Fruit fly (Drosophila melanogaster) whole organism, embryonic: ENCODE data around the gene CG2767.

Experiments used
- Abd-B ChIP-seq: fragments of 200-800 bp; sonication (Bioruptor generic); optimal IDR thresholded peaks from 2 replicates; lab custom pipeline; 2018; ENCODE audit warnings: missing biosample characterization, mild to moderate bottlenecking, missing genetic modification characterization, moderate library complexity
- CG10274 ChIP-seq: fragments of 200-800 bp; sonication (Bioruptor generic); optimal IDR thresholded peaks from 3 replicates; lab custom pipeline; 2017; ENCODE audit warnings: missing biosample characterization, mild to moderate bottlenecking, missing genetic modification characterization
- CG12391 ChIP-seq: fragments of 200-800 bp; sonication (Bioruptor generic); optimal IDR thresholded peaks from 3 replicates; lab custom pipeline; 2018; ENCODE audit warnings: missing biosample characterization, mild to moderate bottlenecking, missing genetic modification characterization, moderate library complexity
- CG13624 ChIP-seq: fragments of 200-800 bp; sonication (Bioruptor generic); optimal IDR thresholded peaks from 2 replicates; lab custom pipeline; 2016; ENCODE audit warnings: missing biosample characterization, missing genetic modification characterization
- CG13775 ChIP-seq: fragments of 200-800 bp; sonication (Bioruptor generic); optimal IDR thresholded peaks from 3 replicates; lab custom pipeline; 2017; ENCODE audit warnings: missing biosample characterization, mild to moderate bottlenecking, missing genetic modification characterization
- CG14014 ChIP-seq: fragments of 200-800 bp; sonication (Bioruptor generic); IDR thresholded peaks from 2 replicates; pipeline ENCODE4 v1.3.6; 2022; ENCODE audit warnings: missing biosample characterization, missing genetic modification characterization
- CG1602 ChIP-seq: fragments of 200-800 bp; sonication (Bioruptor generic); optimal IDR thresholded peaks from 3 replicates; lab custom pipeline; 2016; ENCODE audit warnings: missing biosample characterization, missing genetic modification characterization
- CG18476 ChIP-seq: fragments of 200-800 bp; sonication (Bioruptor generic); optimal IDR thresholded peaks from 2 replicates; lab custom pipeline; 2016; ENCODE audit warnings: missing biosample characterization, mild to moderate bottlenecking, missing genetic modification characterization
- CG18619 ChIP-seq: fragments of 200-800 bp; sonication (Bioruptor generic); optimal IDR thresholded peaks from 3 replicates; lab custom pipeline; 2017; ENCODE audit warnings: missing biosample characterization, mild to moderate bottlenecking, missing genetic modification characterization
- CG2712 ChIP-seq: fragments of 200-800 bp; optimal IDR thresholded peaks from 3 replicates; lab custom pipeline; 2019; ENCODE audit warnings: missing biosample characterization, mild to moderate bottlenecking, missing genetic modification characterization, moderate library complexity
- CG3847 ChIP-seq: fragments of 200-800 bp; sonication (Bioruptor generic); IDR thresholded peaks from 2 replicates; pipeline ENCODE4 v1.3.6; 2022; ENCODE audit warnings: missing biosample characterization, missing genetic modification characterization
- CG42726 ChIP-seq: fragments of 200-800 bp; sonication (Bioruptor generic); IDR thresholded peaks from 2 replicates; pipeline ENCODE4 v1.3.6; 2022; ENCODE audit warnings: missing biosample characterization, missing genetic modification characterization; ENCODE audit not compliant: partially characterized antibody
- CG4404 ChIP-seq: fragments of 200-800 bp; sonication (Bioruptor generic); IDR thresholded peaks from 2 replicates; pipeline ENCODE4 v1.3.6; 2022; ENCODE audit warnings: missing biosample characterization, missing genetic modification characterization
- CG6254 ChIP-seq: fragments of 200-800 bp; sonication (Bioruptor generic); optimal IDR thresholded peaks from 3 replicates; lab custom pipeline; 2017; ENCODE audit warnings: mild to moderate bottlenecking, missing biosample characterization, missing genetic modification reagents, missing genetic modification characterization
- CG6791 ChIP-seq: fragments of 200-800 bp; sonication (Bioruptor generic); IDR thresholded peaks from 3 replicates; pipeline ENCODE4 v1.3.6; 2022; ENCODE audit warnings: missing biosample characterization, missing genetic modification characterization; ENCODE audit not compliant: partially characterized antibody
- CG8944 ChIP-seq: fragments of 200-800 bp; sonication (Bioruptor generic); optimal IDR thresholded peaks from 3 replicates; lab custom pipeline; 2016; ENCODE audit warnings: missing biosample characterization, missing genetic modification characterization
- CG9817 ChIP-seq: fragments of 200-800 bp; sonication (Bioruptor generic); optimal IDR thresholded peaks from 2 replicates; lab custom pipeline; 2018; ENCODE audit warnings: missing biosample characterization, mild to moderate bottlenecking, missing genetic modification characterization, moderate library complexity
- Dbx ChIP-seq: fragments of 200-800 bp; sonication (Bioruptor generic); IDR thresholded peaks from 3 replicates; pipeline ENCODE4 v1.3.6; 2022; ENCODE audit warnings: missing biosample characterization, missing genetic modification characterization
- Doc3 ChIP-seq: fragments of 200-800 bp; sonication (Bioruptor generic); IDR thresholded peaks from 3 replicates; pipeline ENCODE4 v1.3.6; 2022; ENCODE audit warnings: missing biosample characterization, missing genetic modification characterization; ENCODE audit not compliant: partially characterized antibody
- Elba2 ChIP-seq: fragments of 200-800 bp; sonication (Bioruptor generic); optimal IDR thresholded peaks from 3 replicates; lab custom pipeline; 2016; ENCODE audit warnings: missing biosample characterization, missing genetic modification characterization
- Gug ChIP-seq: fragments of 200-800 bp; sonication (Bioruptor generic); IDR thresholded peaks from 4 replicates; pipeline ENCODE4 v1.3.6; 2022; ENCODE audit warnings: missing biosample characterization, missing genetic modification characterization
- H15 ChIP-seq: fragments of 200-800 bp; sonication (Bioruptor generic); IDR thresholded peaks from 3 replicates; pipeline ENCODE4 v1.3.6; 2022; ENCODE audit warnings: missing biosample characterization, missing genetic modification characterization
- Lhr ChIP-seq: fragments of 200-800 bp; sonication (Bioruptor generic); optimal IDR thresholded peaks from 3 replicates; lab custom pipeline; 2017; ENCODE audit warnings: mild to moderate bottlenecking, missing biosample characterization, missing genetic modification reagents, missing genetic modification characterization
- Rx ChIP-seq: fragments of 200-800 bp; sonication (Bioruptor generic); IDR thresholded peaks from 2 replicates; pipeline ENCODE4 v1.3.6; 2022; ENCODE audit warnings: missing biosample characterization, missing genetic modification characterization
- Six4 ChIP-seq: fragments of 200-800 bp; sonication (Bioruptor generic); optimal IDR thresholded peaks from 2 replicates; lab custom pipeline; 2016; ENCODE audit warnings: missing biosample characterization, missing genetic modification characterization
- Sry-δ ChIP-seq: fragments of 200-800 bp; sonication (Bioruptor generic); optimal IDR thresholded peaks from 2 replicates; lab custom pipeline; 2016; ENCODE audit warnings: missing biosample characterization, missing genetic modification characterization
- al ChIP-seq: fragments of 200-800 bp; sonication (Bioruptor generic); IDR thresholded peaks from 2 replicates; pipeline ENCODE4 v1.3.6; 2022; ENCODE audit warnings: missing biosample characterization, missing genetic modification characterization
- bab2 ChIP-seq: fragments of 200-800 bp; sonication (Bioruptor generic); optimal IDR thresholded peaks from 2 replicates; lab custom pipeline; 2016; ENCODE audit warnings: missing biosample characterization, missing genetic modification characterization
- bcd ChIP-seq: fragments of 200-800 bp; sonication (Bioruptor generic); optimal IDR thresholded peaks from 2 replicates; lab custom pipeline; 2017; ENCODE audit warnings: missing biosample characterization, mild to moderate bottlenecking, missing genetic modification characterization
- chinmo ChIP-seq: fragments of 200-800 bp; sonication (Bioruptor generic); IDR thresholded peaks from 4 replicates; pipeline ENCODE4 v1.3.6; 2022; ENCODE audit warnings: missing biosample characterization, missing genetic modification characterization; ENCODE audit not compliant: partially characterized antibody
- chm ChIP-seq: fragments of 200-800 bp; sonication (Bioruptor generic); IDR thresholded peaks from 2 replicates; pipeline ENCODE4 v1.3.6; 2022; ENCODE audit warnings: missing biosample characterization, missing genetic modification characterization
- chn ChIP-seq: fragments of 200-800 bp; sonication (Bioruptor generic); optimal IDR thresholded peaks from 2 replicates; lab custom pipeline; 2016; ENCODE audit warnings: missing biosample characterization, missing genetic modification characterization
- ci ChIP-seq: fragments of 200-800 bp; sonication (Bioruptor generic); IDR thresholded peaks from 3 replicates; pipeline ENCODE4 v1.3.6; 2022; ENCODE audit warnings: missing biosample characterization, missing genetic modification characterization
- corto ChIP-seq: fragments of 200-800 bp; sonication (Bioruptor generic); optimal IDR thresholded peaks from 2 replicates; lab custom pipeline; 2016; ENCODE audit warnings: missing biosample characterization, mild to moderate bottlenecking, missing genetic modification characterization, moderate library complexity
- dm ChIP-seq: fragments of 200-800 bp; sonication (Bioruptor generic); optimal IDR thresholded peaks from 3 replicates; lab custom pipeline; 2016; ENCODE audit warnings: missing biosample characterization, missing genetic modification characterization
- fd102C ChIP-seq: fragments of 200-800 bp; sonication (Bioruptor generic); optimal IDR thresholded peaks from 2 replicates; lab custom pipeline; 2018; ENCODE audit warnings: missing biosample characterization, mild to moderate bottlenecking, missing genetic modification characterization, moderate library complexity
- fd64A ChIP-seq: fragments of 200-800 bp; sonication (Bioruptor generic); optimal IDR thresholded peaks from 3 replicates; lab custom pipeline; 2018; ENCODE audit warnings: missing biosample characterization, mild to moderate bottlenecking, missing genetic modification characterization
- fd96Cb ChIP-seq: fragments of 200-800 bp; sonication (Bioruptor generic); optimal IDR thresholded peaks from 2 replicates; lab custom pipeline; 2018; ENCODE audit warnings: missing biosample characterization, mild to moderate bottlenecking, missing genetic modification characterization, moderate library complexity
- her ChIP-seq: fragments of 200-800 bp; sonication (Bioruptor generic); optimal IDR thresholded peaks from 2 replicates; lab custom pipeline; 2016; ENCODE audit warnings: missing biosample characterization, missing genetic modification characterization
- ind ChIP-seq: fragments of 200-800 bp; sonication (Bioruptor generic); optimal IDR thresholded peaks from 3 replicates; lab custom pipeline; 2016; ENCODE audit warnings: missing biosample characterization, missing genetic modification characterization
- ken ChIP-seq: fragments of 200-800 bp; sonication (Bioruptor generic); IDR thresholded peaks from 3 replicates; pipeline ENCODE4 v1.3.6; 2022; ENCODE audit warnings: missing biosample characterization, missing genetic modification characterization
- prd ChIP-seq, 3 experiments: fragments of >200 bp in 2 of 3; fragments of 200-800 bp in 1 of 3; sonication (Bioruptor generic) in 1 of 3; optimal IDR thresholded peaks in 2 of 3; IDR thresholded peaks in 1 of 3; 2 replicates in 2 of 3; 3 replicates in 1 of 3; pipeline versions ENCODE4 v1.3.6 to Lab custom; 2017 to 2022; ENCODE audit warnings: missing biosample characterization in 1 of 3, missing genetic modification characterization in 1 of 3
- psq ChIP-seq: fragments of 200-800 bp; sonication (Bioruptor generic); optimal IDR thresholded peaks from 2 replicates; lab custom pipeline; 2017; ENCODE audit warnings: missing biosample characterization, missing genetic modification characterization
- ro ChIP-seq: fragments of 200-800 bp; sonication (Bioruptor generic); IDR thresholded peaks from 2 replicates; pipeline ENCODE4 v1.3.6; 2022; ENCODE audit warnings: missing biosample characterization, missing genetic modification characterization
- tx ChIP-seq: fragments of 200-800 bp; sonication (Bioruptor generic); optimal IDR thresholded peaks from 2 replicates; lab custom pipeline; 2016; ENCODE audit warnings: missing biosample characterization, missing genetic modification characterization
- z ChIP-seq: fragments of 200-800 bp; sonication (Bioruptor generic); IDR thresholded peaks from 3 replicates; pipeline ENCODE4 v1.3.6; 2022; ENCODE audit warnings: missing biosample characterization, missing genetic modification characterization
- zen2 ChIP-seq: fragments of 200-800 bp; sonication (Bioruptor generic); IDR thresholded peaks from 3 replicates; pipeline ENCODE4 v1.3.6; 2022; ENCODE audit warnings: missing biosample characterization, missing genetic modification characterization; ENCODE audit not compliant: partially characterized antibody

CG2767 gene

DNA sequence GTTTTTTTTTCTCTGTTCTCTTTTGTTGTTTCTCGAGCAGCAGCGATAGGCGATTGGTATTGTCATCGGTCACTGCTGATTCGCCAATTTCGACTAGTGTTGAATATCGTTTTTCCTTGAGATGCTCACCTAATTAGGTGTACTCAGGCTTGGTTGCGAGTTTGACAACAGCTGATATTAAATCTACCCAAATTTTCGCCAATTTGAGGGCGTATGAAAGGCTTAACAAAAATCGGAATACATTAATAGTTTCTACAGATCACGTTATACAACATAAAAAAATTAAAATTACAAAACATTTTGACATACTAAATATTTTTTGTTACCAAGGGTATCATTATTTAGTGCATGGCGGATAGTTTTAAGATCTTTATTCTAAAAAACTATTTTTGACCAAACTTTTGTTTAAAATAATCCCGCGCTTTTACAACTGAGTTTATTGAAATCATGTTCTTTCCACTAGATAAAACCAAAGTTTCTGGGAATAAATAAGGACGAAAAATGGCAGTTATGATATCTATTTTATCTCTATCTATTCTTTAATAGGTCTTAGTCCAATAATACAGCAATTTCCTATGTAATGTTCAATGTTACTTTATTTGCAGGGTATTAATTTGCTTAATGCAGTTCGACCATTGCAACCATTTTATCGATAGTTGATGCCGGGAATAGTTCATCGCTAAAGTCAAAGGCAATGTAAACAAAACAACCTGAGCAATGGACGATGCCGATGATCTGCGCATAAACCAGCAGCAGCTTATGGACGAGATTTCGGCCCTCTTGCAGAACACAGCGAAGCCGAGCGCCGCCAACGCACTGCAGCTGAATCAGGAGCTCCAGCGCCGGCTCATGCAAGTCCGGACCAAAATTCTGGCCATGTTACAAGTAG is 5.5 kb upstream of the CG2767 start, which contains the start of the genes CG10435 and Pbp95 (continued):
- TF ChIP-seq CG14014 (GFP tag; lab: Robert Waterston, UW) (peak; percentile 38; the same call in 1 of the 2 replicates), fd64A (GFP tag; lab: Kevin White, UChicago) (no peak), CG2712 (peak; percentile 58), H15 (GFP tag; lab: Robert Waterston, UW) (peak; percentile 35; the same call in 1 of the 3 replicates), tx (GFP tag; lab: Kevin White, UChicago) (peak; percentile 32), Six4 (GFP tag; lab: Kevin White, UChicago) (peak; percentile 12), CG1602 (GFP tag; lab: Kevin White, UChicago) (peak; percentile 5), prd (optimal IDR thresholded peaks at IDR 0.05; lab: Kevin White, UChicago) (no peak), prd (GFP tag; IDR thresholded peaks at IDR 0.05; lab: Robert Waterston, UW) (peak; percentile 39; the same call in 1 of the 3 replicates), Dbx (peak; percentile 67; the same call in 1 of the 3 replicates), ci (peak; percentile 68), Lhr (GFP tag; lab: Kevin White, UChicago) (no peak), CG4404 (GFP tag; lab: Robert Waterston, UW) (no peak), fd102C (GFP tag; lab: Kevin White, UChicago) (no peak), CG42726 (no peak), zen2 (GFP tag; lab: Robert Waterston, UW) (peak; percentile 61; the same call in 2 of the 3 replicates), Doc3 (GFP tag; lab: Robert Waterston, UW) (peak; percentile 66), bcd (GFP tag; lab: Kevin White, UChicago) (peak; percentile 48), corto (no peak), al (GFP tag; lab: Robert Waterston, UW) (peak; percentile 53), Abd-B (GFP tag; lab: Kevin White, UChicago) (peak; percentile 37), CG10274 (peak; percentile 34), CG8944 (GFP tag; lab: Kevin White, UChicago) (peak; percentile 24), CG18619 (GFP tag; lab: Kevin White, UChicago) (peak; percentile 51), her (peak; percentile 45), Rx (GFP tag; lab: Robert Waterston, UW) (peak; percentile 56), dm (GFP tag; lab: Kevin White, UChicago) (peak; percentile 28), Gug (GFP tag; lab: Robert Waterston, UW) (peak; percentile 70; the same call in 2 of the 4 replicates), chinmo (GFP tag; lab: Robert Waterston, UW) (0 out of 4 replicates have a peak, but pooled peaks have one; percentile 48), CG6791 (GFP tag; lab: Robert Waterston, UW) (peak; percentile 72), chn (GFP tag; lab: Kevin White, UChicago) (peak; percentile 40), CG9817 (tag; lab: Kevin White, UChicago) (peak; percentile 42), ind (GFP tag; lab: Kevin White, UChicago) (peak; percentile 69), CG18476 (GFP tag; lab: Kevin White, UChicago) (peak; percentile 39), ken (0 out of 3 replicates have a peak, but pooled peaks have one; percentile 34), Elba2 (GFP tag; lab: Kevin White, UChicago) (peak; percentile 78), fd96Cb (tag; lab: Kevin White, UChicago) (peak; percentile 1), CG12391 (tag; lab: Kevin White, UChicago) (peak; percentile 68), z (GFP tag; lab: Robert Waterston, UW) (no peak), ro (GFP tag; lab: Robert Waterston, UW) (no peak), bab2 (GFP tag; lab: Kevin White, UChicago) (peak; percentile 63), CG13775 (peak; percentile 56), psq (GFP tag; lab: Kevin White, UChicago) (peak; percentile 25), CG13624 (peak; percentile 66), CG6254 (GFP tag; lab: Kevin White, UChicago) (peak; percentile 30), CG3847 (GFP tag; lab: Robert Waterston, UW) (peak; percentile 60), Sry-δ (GFP tag; lab: Kevin White, UChicago) (peak; percentile 84), chm (GFP tag; lab: Robert Waterston, UW) (0 out of 2 replicates have a peak, but pooled peaks have one; percentile 39)
